Fruit fly (Drosophila melanogaster) whole organism, embryonic: Measurements from ENCODE around the gene Pino.

Experiments used
- Asciz ChIP-seq: fragments of 200-800 bp; sonication (Bioruptor generic); optimal IDR thresholded peaks from 2 replicates; lab custom pipeline; 2017; ENCODE audit warnings: missing biosample characterization, mild to moderate bottlenecking, missing genetic modification characterization, missing genetic modification reagents
- Atf3 ChIP-seq: fragments of 200-800 bp; sonication (Bioruptor generic); optimal IDR thresholded peaks from 3 replicates; lab custom pipeline; 2016; ENCODE audit warnings: missing biosample characterization, missing genetic modification characterization
- B-H2 ChIP-seq: fragments of 200-800 bp; sonication (Bioruptor generic); optimal IDR thresholded peaks from 2 replicates; lab custom pipeline; 2018; ENCODE audit warnings: missing biosample characterization, mild to moderate bottlenecking, missing genetic modification characterization
- CG10209 ChIP-seq: fragments of 200-800 bp; sonication (Bioruptor generic); optimal IDR thresholded peaks from 3 replicates; lab custom pipeline; 2017; ENCODE audit warnings: missing biosample characterization, mild to moderate bottlenecking, missing genetic modification characterization, missing genetic modification reagents
- CG10431 ChIP-seq: fragments of 200-800 bp; sonication (Bioruptor generic); optimal IDR thresholded peaks from 3 replicates; lab custom pipeline; 2018; ENCODE audit warnings: missing biosample characterization, mild to moderate bottlenecking, missing genetic modification characterization
- CG12769 ChIP-seq: fragments of 200-800 bp; sonication (Bioruptor generic); optimal IDR thresholded peaks from 2 replicates; lab custom pipeline; 2019; ENCODE audit warnings: missing biosample characterization, mild to moderate bottlenecking, missing genetic modification characterization, moderate library complexity
- CG17361 ChIP-seq: fragments of 200-800 bp; sonication (Bioruptor generic); IDR thresholded peaks from 3 replicates; pipeline ENCODE4 v1.3.6; 2022; ENCODE audit warnings: missing biosample characterization, missing genetic modification characterization
- CG30020 ChIP-seq: fragments of 200-800 bp; optimal IDR thresholded peaks from 2 replicates; lab custom pipeline; 2019; ENCODE audit warnings: missing biosample characterization, mild to moderate bottlenecking, missing genetic modification characterization, moderate library complexity
- CG30431 ChIP-seq: fragments of 200-800 bp; sonication (Bioruptor generic); optimal IDR thresholded peaks from 2 replicates; lab custom pipeline; 2017; ENCODE audit warnings: missing biosample characterization, missing genetic modification characterization
- CG32532 ChIP-seq: fragments of 200-800 bp; sonication (Bioruptor generic); IDR thresholded peaks from 2 replicates; pipeline ENCODE4 v1.3.6; 2022; ENCODE audit warnings: missing biosample characterization, missing genetic modification characterization
- CG4617 ChIP-seq: fragments of 200-800 bp; sonication (Bioruptor generic); optimal IDR thresholded peaks from 3 replicates; lab custom pipeline; 2016; ENCODE audit warnings: missing biosample characterization, missing genetic modification characterization, borderline replicate concordance
- CG6683 ChIP-seq: fragments of 200-800 bp; sonication (Bioruptor generic); optimal IDR thresholded peaks from 2 replicates; lab custom pipeline; 2017; ENCODE audit warnings: missing biosample characterization, mild to moderate bottlenecking, missing genetic modification characterization, missing genetic modification reagents
- CG7372 ChIP-seq: fragments of 200-800 bp; sonication (Bioruptor generic); IDR thresholded peaks from 2 replicates; pipeline ENCODE4 v1.3.6; 2022; ENCODE audit warnings: missing biosample characterization, missing genetic modification characterization
- CG8388 ChIP-seq: fragments of 200-800 bp; sonication (Bioruptor generic); optimal IDR thresholded peaks from 2 replicates; lab custom pipeline; 2019; ENCODE audit warnings: missing biosample characterization, mild to moderate bottlenecking, missing genetic modification characterization, moderate library complexity
- CG9609 ChIP-seq: fragments of 200-800 bp; sonication (Bioruptor generic); optimal IDR thresholded peaks from 3 replicates; lab custom pipeline; 2016; ENCODE audit warnings: missing biosample characterization, missing genetic modification characterization
- Dfd ChIP-seq, 2 experiments: fragments of >200 bp; optimal IDR thresholded peaks; 2 replicates each; lab custom pipeline; 2017; ENCODE audit warnings: missing biosample characterization in 2 of 2, missing genetic modification characterization in 2 of 2
- Dref ChIP-seq: fragments of 200-800 bp; sonication (Bioruptor generic); IDR thresholded peaks from 2 replicates; pipeline ENCODE4 v1.3.6; 2022; ENCODE audit warnings: missing biosample characterization, missing genetic modification characterization
- HLH54F ChIP-seq: fragments of 200-800 bp; sonication (Bioruptor generic); optimal IDR thresholded peaks from 3 replicates; lab custom pipeline; 2016; ENCODE audit warnings: missing biosample characterization, missing genetic modification characterization
- HLHmδ ChIP-seq: fragments of 200-800 bp; sonication (Bioruptor generic); optimal IDR thresholded peaks from 2 replicates; lab custom pipeline; 2018; ENCODE audit warnings: missing biosample characterization, mild to moderate bottlenecking, missing genetic modification characterization, moderate library complexity
- Hand ChIP-seq: fragments of 200-800 bp; sonication (Bioruptor generic); optimal IDR thresholded peaks from 2 replicates; lab custom pipeline; 2017; ENCODE audit warnings: mild to moderate bottlenecking, missing biosample characterization, missing genetic modification reagents, missing genetic modification characterization
- Hey ChIP-seq: fragments of 200-800 bp; sonication (Bioruptor generic); optimal IDR thresholded peaks from 3 replicates; lab custom pipeline; 2018; ENCODE audit warnings: missing biosample characterization, mild to moderate bottlenecking, missing genetic modification characterization
- HmgD ChIP-seq: fragments of 200-800 bp; sonication (Bioruptor generic); optimal IDR thresholded peaks from 3 replicates; lab custom pipeline; 2016; ENCODE audit warnings: missing biosample characterization, missing genetic modification characterization
- Neu2 ChIP-seq: fragments of 200-800 bp; sonication (Bioruptor generic); optimal IDR thresholded peaks from 3 replicates; lab custom pipeline; 2016; ENCODE audit warnings: missing biosample characterization, missing genetic modification characterization, borderline replicate concordance
- Oaz ChIP-seq: fragments of 200-800 bp; sonication (Bioruptor generic); IDR thresholded peaks from 2 replicates; pipeline ENCODE4 v1.3.6; 2022; ENCODE audit warnings: missing biosample characterization, missing genetic modification characterization
- Opbp ChIP-seq: fragments of 200-800 bp; sonication (Bioruptor generic); IDR thresholded peaks from 3 replicates; pipeline ENCODE4 v1.3.6; 2022; ENCODE audit warnings: missing biosample characterization, missing genetic modification characterization; ENCODE audit not compliant: partially characterized antibody
- Ptx1 ChIP-seq: fragments of 200-800 bp; sonication (Bioruptor generic); IDR thresholded peaks from 2 replicates; pipeline ENCODE4 v1.3.6; 2022; ENCODE audit warnings: missing biosample characterization, missing genetic modification characterization
- Xbp1 ChIP-seq: fragments of 200-800 bp; sonication (Bioruptor generic); optimal IDR thresholded peaks from 3 replicates; lab custom pipeline; 2016; ENCODE audit warnings: missing biosample characterization, mild to moderate bottlenecking, missing genetic modification characterization
- amos ChIP-seq: fragments of 200-800 bp; sonication (Bioruptor generic); IDR thresholded peaks from 2 replicates; pipeline ENCODE4 v1.3.6; 2022; ENCODE audit warnings: missing biosample characterization, missing genetic modification characterization; ENCODE audit not compliant: partially characterized antibody
- bbx ChIP-seq: fragments of 200-800 bp; sonication (Bioruptor generic); IDR thresholded peaks from 2 replicates; pipeline ENCODE4 v1.3.6; 2022; ENCODE audit warnings: missing biosample characterization, missing genetic modification characterization; ENCODE audit not compliant: partially characterized antibody
- bcd ChIP-seq: fragments of 200-800 bp; sonication (Bioruptor generic); optimal IDR thresholded peaks from 2 replicates; lab custom pipeline; 2017; ENCODE audit warnings: missing biosample characterization, mild to moderate bottlenecking, missing genetic modification characterization
- caup ChIP-seq: fragments of 200-800 bp; sonication (Bioruptor generic); optimal IDR thresholded peaks from 3 replicates; lab custom pipeline; 2017; ENCODE audit warnings: missing biosample characterization, mild to moderate bottlenecking, missing genetic modification characterization, moderate library complexity; ENCODE audit not compliant: severe bottlenecking
- chm ChIP-seq: fragments of 200-800 bp; sonication (Bioruptor generic); IDR thresholded peaks from 2 replicates; pipeline ENCODE4 v1.3.6; 2022; ENCODE audit warnings: missing biosample characterization, missing genetic modification characterization
- dmrt99B ChIP-seq: fragments of 200-800 bp; sonication (Bioruptor generic); optimal IDR thresholded peaks from 2 replicates; lab custom pipeline; 2018; ENCODE audit warnings: missing biosample characterization, mild to moderate bottlenecking, missing genetic modification characterization, moderate library complexity
- fd96Cb ChIP-seq: fragments of 200-800 bp; sonication (Bioruptor generic); optimal IDR thresholded peaks from 2 replicates; lab custom pipeline; 2018; ENCODE audit warnings: missing biosample characterization, mild to moderate bottlenecking, missing genetic modification characterization, moderate library complexity
- hb ChIP-seq: fragments of 200-800 bp; sonication (Bioruptor generic); IDR thresholded peaks from 3 replicates; pipeline ENCODE4 v1.3.6; 2022; ENCODE audit warnings: missing biosample characterization, missing genetic modification characterization; ENCODE audit not compliant: partially characterized antibody
- hbn ChIP-seq: fragments of 200-800 bp; sonication (Bioruptor generic); IDR thresholded peaks from 2 replicates; pipeline ENCODE4 v1.3.6; 2022; ENCODE audit warnings: missing biosample characterization, missing genetic modification characterization; ENCODE audit not compliant: partially characterized antibody
- jing ChIP-seq: fragments of 200-800 bp; sonication (Bioruptor generic); optimal IDR thresholded peaks from 2 replicates; lab custom pipeline; 2018; ENCODE audit warnings: missing biosample characterization, mild to moderate bottlenecking, missing genetic modification characterization
- kay ChIP-seq: fragments of 200-800 bp; sonication (Bioruptor generic); optimal IDR thresholded peaks from 2 replicates; lab custom pipeline; 2016; ENCODE audit warnings: missing biosample characterization, missing genetic modification characterization
- lab ChIP-seq: fragments of 200-800 bp; sonication (Bioruptor generic); optimal IDR thresholded peaks from 3 replicates; lab custom pipeline; 2017; ENCODE audit warnings: missing biosample characterization, missing genetic modification characterization, mild to moderate bottlenecking, moderate library complexity, missing genetic modification reagents
- oc ChIP-seq: fragments of 200-800 bp; sonication (Bioruptor generic); optimal IDR thresholded peaks from 2 replicates; lab custom pipeline; 2018; ENCODE audit warnings: missing biosample characterization, mild to moderate bottlenecking, missing genetic modification characterization, moderate library complexity
- onecut ChIP-seq: fragments of 200-800 bp; sonication (Bioruptor generic); IDR thresholded peaks from 2 replicates; pipeline ENCODE4 v1.3.6; 2022; ENCODE audit warnings: missing biosample characterization, missing genetic modification characterization
- p53 ChIP-seq: fragments of 200-800 bp; sonication (Bioruptor generic); optimal IDR thresholded peaks from 2 replicates; lab custom pipeline; 2016; ENCODE audit warnings: missing biosample characterization, missing genetic modification characterization
- pb ChIP-seq: fragments of 200-800 bp; sonication (Bioruptor generic); optimal IDR thresholded peaks from 3 replicates; lab custom pipeline; 2016; ENCODE audit warnings: missing biosample characterization, missing genetic modification characterization
- pnt ChIP-seq: fragments of 200-800 bp; sonication (Bioruptor generic); optimal IDR thresholded peaks from 3 replicates; lab custom pipeline; 2016; ENCODE audit warnings: missing biosample characterization, missing genetic modification characterization
- pros ChIP-seq: fragments of 200-800 bp; sonication (Bioruptor generic); optimal IDR thresholded peaks from 3 replicates; lab custom pipeline; 2019; ENCODE audit warnings: missing biosample characterization, mild to moderate bottlenecking, missing genetic modification characterization, moderate library complexity
- tgo ChIP-seq: fragments of 200-800 bp; sonication (Bioruptor generic); IDR thresholded peaks from 3 replicates; pipeline ENCODE4 v1.3.6; 2022; ENCODE audit warnings: missing biosample characterization, missing genetic modification characterization
- tx ChIP-seq: fragments of 200-800 bp; sonication (Bioruptor generic); optimal IDR thresholded peaks from 2 replicates; lab custom pipeline; 2016; ENCODE audit warnings: missing biosample characterization, missing genetic modification characterization
- unc-4 ChIP-seq: fragments of 200-800 bp; sonication (Bioruptor generic); IDR thresholded peaks from 2 replicates; pipeline ENCODE4 v1.3.6; 2022; ENCODE audit warnings: missing biosample characterization, missing genetic modification characterization; ENCODE audit not compliant: partially characterized antibody
- vnd ChIP-seq: fragments of 200-800 bp; sonication (Bioruptor generic); IDR thresholded peaks from 3 replicates; pipeline ENCODE4 v1.3.6; 2022; ENCODE audit warnings: missing biosample characterization, missing genetic modification characterization; ENCODE audit not compliant: partially characterized antibody

Pino gene

DNA sequence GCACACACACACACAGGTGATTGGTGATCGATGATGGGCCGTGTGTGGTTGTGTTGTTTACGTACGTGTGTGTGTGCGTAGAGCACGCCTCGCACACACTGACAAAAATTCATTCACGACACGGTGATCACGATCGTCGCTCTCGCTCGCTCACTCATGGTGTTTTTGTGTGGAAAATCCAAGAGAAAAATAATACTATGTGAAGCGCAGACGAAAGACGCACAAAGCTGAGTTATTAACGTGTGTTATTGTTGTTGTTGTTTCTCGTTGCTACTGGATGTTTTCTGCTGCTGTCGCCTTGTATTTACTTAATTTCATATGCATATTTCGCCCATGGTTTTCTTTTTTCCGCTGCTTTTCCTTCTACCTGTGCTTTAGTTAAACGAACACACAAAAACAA lies 51.7 kb downstream of the Pino start (continued):
- no peak for TF ChIP-seq CG32532 (GFP tag; lab: Robert Waterston, UW)
- no peak for TF ChIP-seq CG17361 (GFP tag; lab: Robert Waterston, UW)
- TF ChIP-seq jing, result no peak
- no peak for TF ChIP-seq vnd
- no peak for TF ChIP-seq Ptx1 (GFP tag; lab: Robert Waterston, UW)
- TF ChIP-seq Dref, result no peak
- no peak for TF ChIP-seq tgo (GFP tag; lab: Robert Waterston, UW)
- no peak for TF ChIP-seq CG6683 (GFP tag; lab: Kevin White, UChicago)
- peak; percentile 36; the same call in 1 of the 2 replicates for TF ChIP-seq chm (GFP tag; lab: Robert Waterston, UW)
- peak; percentile 28 for TF ChIP-seq oc (tag; lab: Kevin White, UChicago)
- TF ChIP-seq caup (GFP tag; lab: Kevin White, UChicago), result peak; percentile 31
- TF ChIP-seq CG30431 (GFP tag; lab: Kevin White, UChicago), result no peak
- no peak for TF ChIP-seq HLH54F (GFP tag; lab: Kevin White, UChicago)
- TF ChIP-seq Oaz (GFP tag; lab: Robert Waterston, UW), result no peak
- TF ChIP-seq, all 482 proteins: peak for 37

DNA sequence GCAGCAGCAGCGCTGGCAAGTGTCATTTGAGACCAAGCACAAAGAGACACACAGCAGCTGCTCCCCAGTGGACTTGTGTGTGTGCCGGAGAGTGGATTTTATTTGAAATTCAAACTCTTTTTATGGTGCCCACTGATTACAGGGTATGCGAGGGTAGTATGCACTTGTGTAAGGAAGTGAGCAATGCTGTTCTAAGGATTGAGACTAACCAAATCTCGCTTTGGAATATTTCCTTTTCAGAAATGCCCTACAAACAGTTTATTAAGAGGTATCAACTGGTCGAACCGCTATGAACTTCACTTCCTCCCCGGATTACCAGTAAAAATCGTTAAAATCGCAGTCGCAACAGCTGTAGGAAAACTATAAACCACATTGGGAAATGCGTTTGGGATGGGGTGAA lies 53.0 kb downstream of the Pino start:
- TF ChIP-seq Hand (GFP tag; lab: Kevin White, UChicago) (peak; percentile 21), CG10209 (peak; percentile 92), pros (GFP tag; lab: Kevin White, UChicago) (peak; percentile 26), p53 (peak; percentile 81), kay (GFP tag; lab: Kevin White, UChicago) (peak; percentile 85), HLHmδ (GFP tag; lab: Kevin White, UChicago) (peak; percentile 39), pnt (GFP tag; lab: Kevin White, UChicago) (peak; percentile 94), Opbp (GFP tag; lab: Robert Waterston, UW) (no peak), CG8388 (GFP tag; lab: Kevin White, UChicago) (peak; percentile 90), Dfd (GFP tag; optimal IDR thresholded peaks at IDR 0.05; lab: Kevin White, UChicago) (no peak), Hey (peak; percentile 25), CG4617 (peak; percentile 90), bcd (peak; percentile 89), bbx (GFP tag; lab: Robert Waterston, UW) (no peak), pb (GFP tag; lab: Kevin White, UChicago) (peak; percentile 92), Neu2 (GFP tag; lab: Kevin White, UChicago) (peak; percentile 75), CG10431 (GFP tag; lab: Kevin White, UChicago) (peak; percentile 46), hbn (GFP tag; lab: Robert Waterston, UW) (no peak), CG7372 (GFP tag; lab: Robert Waterston, UW) (peak; percentile 82), B-H2 (GFP tag; lab: Kevin White, UChicago) (no peak), dmrt99B (peak; percentile 93), unc-4 (GFP tag; lab: Robert Waterston, UW) (no peak), Ptx1 (GFP tag; lab: Robert Waterston, UW) (peak; percentile 95), onecut (GFP tag; lab: Robert Waterston, UW) (peak; percentile 91), tx (GFP tag; lab: Kevin White, UChicago) (peak; percentile 94), amos (no peak), hb (GFP tag; lab: Robert Waterston, UW) (no peak), HmgD (GFP tag; lab: Kevin White, UChicago) (peak; percentile 89), CG12769 (tag; lab: Kevin White, UChicago) (peak; percentile 94), fd96Cb (tag; lab: Kevin White, UChicago) (peak; percentile 95), Asciz (GFP tag; lab: Kevin White, UChicago) (peak; percentile 82), Xbp1 (peak; percentile 96), CG9609 (GFP tag; lab: Kevin White, UChicago) (peak; percentile 96), CG30020 (peak; percentile 54), lab (GFP tag; lab: Kevin White, UChicago) (peak; percentile 86), Atf3 (GFP tag; lab: Kevin White, UChicago) (peak; percentile 96)
